Fruit fly (Drosophila melanogaster) whole organism, embryonic: ENCODE results near the gene CG8301.

ENCODE experiments used
- Bdp1 ChIP-seq: fragments of 200-800 bp; sonication (Bioruptor generic); optimal IDR thresholded peaks from 3 replicates; lab custom pipeline; 2016; ENCODE audit warnings: missing biosample characterization, missing genetic modification characterization
- BtbVII ChIP-seq: fragments of 200-800 bp; sonication (Bioruptor generic); optimal IDR thresholded peaks from 3 replicates; lab custom pipeline; 2017; ENCODE audit warnings: missing biosample characterization, mild to moderate bottlenecking, missing genetic modification characterization
- CG10209 ChIP-seq: fragments of 200-800 bp; sonication (Bioruptor generic); optimal IDR thresholded peaks from 3 replicates; lab custom pipeline; 2017; ENCODE audit warnings: missing biosample characterization, mild to moderate bottlenecking, missing genetic modification characterization, missing genetic modification reagents
- CG10321 ChIP-seq: fragments of 200-800 bp; sonication (Bioruptor generic); IDR thresholded peaks from 2 replicates; pipeline ENCODE4 v1.3.6; 2022; ENCODE audit warnings: missing biosample characterization, missing genetic modification characterization
- CG10366 ChIP-seq: fragments of 200-800 bp; sonication (Bioruptor generic); IDR thresholded peaks from 2 replicates; pipeline ENCODE4 v1.3.6; 2022; ENCODE audit warnings: missing biosample characterization, missing genetic modification characterization
- CG11723 ChIP-seq: fragments of 200-800 bp; sonication (Bioruptor generic); optimal IDR thresholded peaks from 2 replicates; lab custom pipeline; 2017; ENCODE audit warnings: missing biosample characterization, mild to moderate bottlenecking, missing genetic modification characterization
- CG13894 ChIP-seq: fragments of 200-800 bp; sonication (Bioruptor generic); optimal IDR thresholded peaks from 3 replicates; lab custom pipeline; 2018; ENCODE audit warnings: missing biosample characterization, mild to moderate bottlenecking, missing genetic modification characterization, moderate library complexity
- CG17186 ChIP-seq: fragments of 200-800 bp; sonication (Bioruptor generic); optimal IDR thresholded peaks from 3 replicates; lab custom pipeline; 2017; ENCODE audit warnings: missing biosample characterization, missing genetic modification reagents, missing genetic modification characterization
- CG32767 ChIP-seq: fragments of 200-800 bp; sonication (Bioruptor generic); IDR thresholded peaks from 2 replicates; pipeline ENCODE4 v1.3.6; 2022; ENCODE audit warnings: missing biosample characterization, missing genetic modification characterization
- CG4854 ChIP-seq: fragments of 200-800 bp; sonication (Bioruptor generic); optimal IDR thresholded peaks from 2 replicates; lab custom pipeline; 2016; ENCODE audit warnings: missing biosample characterization, missing genetic modification characterization, inconsistent platforms
- CG5180 ChIP-seq: fragments of 200-800 bp; sonication (Bioruptor generic); optimal IDR thresholded peaks from 3 replicates; lab custom pipeline; 2017; ENCODE audit warnings: missing biosample characterization, missing genetic modification characterization, mild to moderate bottlenecking, moderate library complexity, missing genetic modification reagents
- CG9797 ChIP-seq: fragments of 200-800 bp; sonication (Bioruptor generic); optimal IDR thresholded peaks from 3 replicates; lab custom pipeline; 2018; ENCODE audit warnings: missing biosample characterization, mild to moderate bottlenecking, missing genetic modification characterization
- CG9932 ChIP-seq: fragments of 200-800 bp; sonication (Bioruptor generic); IDR thresholded peaks from 2 replicates; pipeline ENCODE4 v1.3.6; 2022; ENCODE audit warnings: missing biosample characterization, missing genetic modification characterization
- Chrac-16 ChIP-seq: fragments of 200-800 bp; sonication (Bioruptor generic); optimal IDR thresholded peaks from 3 replicates; lab custom pipeline; 2016; ENCODE audit warnings: missing biosample characterization, missing genetic modification characterization
- Deaf1 ChIP-seq: fragments of 200-800 bp; optimal IDR thresholded peaks from 3 replicates; lab custom pipeline; 2019; ENCODE audit warnings: missing biosample characterization, mild to moderate bottlenecking, missing genetic modification characterization, moderate library complexity
- Doc2 ChIP-seq: fragments of 200-800 bp; sonication (Bioruptor generic); IDR thresholded peaks from 2 replicates; pipeline ENCODE4 v1.3.6; 2022; ENCODE audit warnings: missing biosample characterization, missing genetic modification characterization
- Drgx ChIP-seq: fragments of 200-800 bp; sonication (Bioruptor generic); IDR thresholded peaks from 2 replicates; pipeline ENCODE4 v1.3.6; 2022; ENCODE audit warnings: missing biosample characterization, missing genetic modification characterization
- Fer1 ChIP-seq: fragments of 200-800 bp; sonication (Bioruptor generic); optimal IDR thresholded peaks from 2 replicates; lab custom pipeline; 2017; ENCODE audit warnings: missing biosample characterization, mild to moderate bottlenecking, missing genetic modification characterization
- Hmr ChIP-seq: fragments of 200-800 bp; sonication (Bioruptor generic); optimal IDR thresholded peaks from 3 replicates; lab custom pipeline; 2017; ENCODE audit warnings: mild to moderate bottlenecking, missing biosample characterization, missing genetic modification reagents, missing genetic modification characterization
- Myb ChIP-seq: fragments of 200-800 bp; sonication (Bioruptor generic); optimal IDR thresholded peaks from 2 replicates; lab custom pipeline; 2016; ENCODE audit warnings: missing biosample characterization, missing genetic modification characterization
- Nf-YC ChIP-seq: fragments of 200-800 bp; optimal IDR thresholded peaks from 3 replicates; lab custom pipeline; 2019; ENCODE audit warnings: missing biosample characterization, mild to moderate bottlenecking, missing genetic modification characterization, moderate library complexity
- Rfx ChIP-seq: fragments of 200-800 bp; sonication (Bioruptor generic); IDR thresholded peaks from 2 replicates; pipeline ENCODE4 v1.3.6; 2022; ENCODE audit warnings: missing biosample characterization, missing genetic modification characterization
- Scr ChIP-seq: fragments of 200-800 bp; sonication (Bioruptor generic); IDR thresholded peaks from 2 replicates; pipeline ENCODE4 v1.3.6; 2022; ENCODE audit warnings: missing biosample characterization, missing genetic modification characterization; ENCODE audit not compliant: partially characterized antibody
- Sox100B ChIP-seq: fragments of 200-800 bp; sonication (Bioruptor generic); optimal IDR thresholded peaks from 3 replicates; lab custom pipeline; 2018; ENCODE audit warnings: missing biosample characterization, mild to moderate bottlenecking, missing genetic modification characterization
- Stat92E ChIP-seq, 3 experiments: fragments of >200 bp in 2 of 3; fragments of 200-800 bp in 1 of 3; sonication (Bioruptor generic) in 1 of 3; optimal IDR thresholded peaks; 2 replicates each; lab custom pipeline; 2017 to 2019; ENCODE audit warnings: missing biosample characterization in 3 of 3, missing genetic modification characterization in 3 of 3, mild to moderate bottlenecking in 1 of 3, moderate library complexity in 1 of 3
- Vsx1 ChIP-seq: fragments of 200-800 bp; sonication (Bioruptor generic); optimal IDR thresholded peaks from 2 replicates; lab custom pipeline; 2017; ENCODE audit warnings: missing biosample characterization, mild to moderate bottlenecking, missing genetic modification characterization, missing genetic modification reagents
- Xbp1 ChIP-seq: fragments of 200-800 bp; sonication (Bioruptor generic); optimal IDR thresholded peaks from 3 replicates; lab custom pipeline; 2016; ENCODE audit warnings: missing biosample characterization, mild to moderate bottlenecking, missing genetic modification characterization
- ash1 ChIP-seq: fragments of 200-800 bp; sonication (Bioruptor generic); optimal IDR thresholded peaks from 2 replicates; lab custom pipeline; 2018; ENCODE audit warnings: missing biosample characterization, mild to moderate bottlenecking, missing genetic modification characterization
- dan ChIP-seq: fragments of 200-800 bp; sonication (Bioruptor generic); IDR thresholded peaks from 2 replicates; pipeline ENCODE4 v1.3.6; 2022; ENCODE audit warnings: missing biosample characterization, missing genetic modification characterization
- dati ChIP-seq: fragments of 200-800 bp; sonication (Bioruptor generic); IDR thresholded peaks from 2 replicates; pipeline ENCODE4 v1.3.6; 2022; ENCODE audit warnings: missing biosample characterization, missing genetic modification characterization
- dimm ChIP-seq: fragments of 200-800 bp; sonication (Bioruptor generic); IDR thresholded peaks from 2 replicates; pipeline ENCODE4 v1.3.6; 2022; ENCODE audit warnings: missing biosample characterization, missing genetic modification characterization
- dpn ChIP-seq, 2 experiments: fragments of 200-800 bp; sonication (Bioruptor generic); optimal IDR thresholded peaks; 3 replicates each; lab custom pipeline; 2016; ENCODE audit warnings: missing biosample characterization in 2 of 2, missing genetic modification characterization in 2 of 2
- ftz-f1 ChIP-seq: fragments of 200-800 bp; sonication (Bioruptor generic); optimal IDR thresholded peaks from 2 replicates; lab custom pipeline; 2016; ENCODE audit warnings: missing biosample characterization, missing genetic modification characterization
- gfzf ChIP-seq: fragments of 200-800 bp; sonication (Bioruptor generic); optimal IDR thresholded peaks from 2 replicates; lab custom pipeline; 2016; ENCODE audit warnings: missing biosample characterization, mild to moderate bottlenecking, missing genetic modification characterization, moderate library complexity
- gro ChIP-seq: fragments of 200-800 bp; sonication (Bioruptor generic); optimal IDR thresholded peaks from 2 replicates; lab custom pipeline; 2016; ENCODE audit warnings: missing biosample characterization, missing genetic modification characterization
- inv ChIP-seq: fragments of 200-800 bp; sonication (Bioruptor generic); IDR thresholded peaks from 2 replicates; pipeline ENCODE4 v1.3.6; 2022; ENCODE audit warnings: missing biosample characterization, missing genetic modification characterization; ENCODE audit not compliant: partially characterized antibody
- kah ChIP-seq: fragments of 200-800 bp; sonication (Bioruptor generic); optimal IDR thresholded peaks from 2 replicates; lab custom pipeline; 2018; ENCODE audit warnings: missing biosample characterization, mild to moderate bottlenecking, missing genetic modification characterization
- kay ChIP-seq: fragments of 200-800 bp; sonication (Bioruptor generic); optimal IDR thresholded peaks from 2 replicates; lab custom pipeline; 2016; ENCODE audit warnings: missing biosample characterization, missing genetic modification characterization
- oc ChIP-seq: fragments of 200-800 bp; sonication (Bioruptor generic); optimal IDR thresholded peaks from 2 replicates; lab custom pipeline; 2018; ENCODE audit warnings: missing biosample characterization, mild to moderate bottlenecking, missing genetic modification characterization, moderate library complexity
- onecut ChIP-seq: fragments of 200-800 bp; sonication (Bioruptor generic); IDR thresholded peaks from 2 replicates; pipeline ENCODE4 v1.3.6; 2022; ENCODE audit warnings: missing biosample characterization, missing genetic modification characterization
- org-1 ChIP-seq: fragments of 200-800 bp; sonication (Bioruptor generic); optimal IDR thresholded peaks from 2 replicates; lab custom pipeline; 2017; ENCODE audit warnings: missing biosample characterization, missing genetic modification characterization
- ro ChIP-seq: fragments of 200-800 bp; sonication (Bioruptor generic); IDR thresholded peaks from 2 replicates; pipeline ENCODE4 v1.3.6; 2022; ENCODE audit warnings: missing biosample characterization, missing genetic modification characterization
- scrt ChIP-seq: fragments of 200-800 bp; sonication (Bioruptor generic); optimal IDR thresholded peaks from 2 replicates; lab custom pipeline; 2018; ENCODE audit warnings: missing biosample characterization, mild to moderate bottlenecking, missing genetic modification characterization, moderate library complexity
- sens-2 ChIP-seq: fragments of 200-800 bp; sonication (Bioruptor generic); IDR thresholded peaks from 2 replicates; pipeline ENCODE4 v1.3.6; 2022; ENCODE audit warnings: missing biosample characterization, missing genetic modification characterization
- shn ChIP-seq: fragments of 200-800 bp; sonication (Bioruptor generic); optimal IDR thresholded peaks from 3 replicates; lab custom pipeline; 2016; ENCODE audit warnings: missing biosample characterization, missing genetic modification characterization
- sqz ChIP-seq: fragments of 200-800 bp; sonication (Bioruptor generic); optimal IDR thresholded peaks from 3 replicates; lab custom pipeline; 2018; ENCODE audit warnings: missing biosample characterization, mild to moderate bottlenecking, missing genetic modification characterization
- tin ChIP-seq: fragments of 200-800 bp; sonication (Bioruptor generic); optimal IDR thresholded peaks from 3 replicates; lab custom pipeline; 2016; ENCODE audit warnings: missing biosample characterization, missing genetic modification characterization
- trem ChIP-seq: fragments of 200-800 bp; optimal IDR thresholded peaks from 3 replicates; lab custom pipeline; 2019; ENCODE audit warnings: missing biosample characterization, mild to moderate bottlenecking, missing genetic modification characterization, moderate library complexity
- trh ChIP-seq: fragments of 200-800 bp; sonication (Bioruptor generic); optimal IDR thresholded peaks from 2 replicates; lab custom pipeline; 2016; ENCODE audit warnings: missing biosample characterization, missing genetic modification characterization
- unpg ChIP-seq: fragments of 200-800 bp; sonication (Bioruptor generic); optimal IDR thresholded peaks from 3 replicates; lab custom pipeline; 2018; ENCODE audit warnings: missing biosample characterization, mild to moderate bottlenecking, missing genetic modification characterization, moderate library complexity
- vfl ChIP-seq: fragments of 200-800 bp; sonication (Bioruptor generic); optimal IDR thresholded peaks from 2 replicates; lab custom pipeline; 2016; ENCODE audit warnings: missing biosample characterization, missing genetic modification characterization

The CG8301 gene

dm6 chr3R:9630633-9631095, 49.6 kb downstream of the CG8301 start, which contains the start of gene Calr (continued):
- TF ChIP-seq inv (GFP tag; lab: Robert Waterston, UW) = no peak
- TF ChIP-seq dati (GFP tag; lab: Robert Waterston, UW) = no peak
- no peak for TF ChIP-seq trh (GFP tag; lab: Kevin White, UChicago)
- no peak for TF ChIP-seq Drgx (GFP tag; lab: Robert Waterston, UW)
- TF ChIP-seq ftz-f1 (GFP tag; lab: Kevin White, UChicago) = peak; percentile 44
- no peak for TF ChIP-seq CG5180
- TF ChIP-seq CG4854 = no peak
- peak; percentile 79 for TF ChIP-seq trem (tag; lab: Kevin White, UChicago)
- TF ChIP-seq CG9932 (GFP tag; lab: Robert Waterston, UW) = no peak
- no peak for TF ChIP-seq Sox100B (GFP tag; lab: Kevin White, UChicago)
- no peak for TF ChIP-seq CG32767
- TF ChIP-seq Stat92E (GFP tag; optimal IDR thresholded peaks at IDR 0.05; lab: Kevin White, UChicago) = peak in 1 of 3 experiments; percentile 61
- TF ChIP-seq Fer1 (GFP tag; lab: Kevin White, UChicago) = peak; percentile 72
- no peak for TF ChIP-seq Chrac-16 (GFP tag; lab: Kevin White, UChicago)
- peak; percentile 23 to 25 for TF ChIP-seq dpn (GFP tag; optimal IDR thresholded peaks at IDR 0.05; lab: Kevin White, UChicago)
- peak; percentile 100 for TF ChIP-seq Xbp1 (GFP tag; lab: Kevin White, UChicago)
- TF ChIP-seq Vsx1 (GFP tag; lab: Kevin White, UChicago) = peak; percentile 46
- no peak for TF ChIP-seq dimm (GFP tag; lab: Robert Waterston, UW)
- TF ChIP-seq CG10209 = peak; percentile 11
- TF ChIP-seq Hmr (GFP tag; lab: Kevin White, UChicago) = peak; percentile 72
- no peak for TF ChIP-seq dan (GFP tag; lab: Robert Waterston, UW)
- no peak for TF ChIP-seq Doc2 (GFP tag; lab: Robert Waterston, UW)
- peak; percentile 30 for TF ChIP-seq unpg (GFP tag; lab: Kevin White, UChicago)
- peak; percentile 34 for TF ChIP-seq Bdp1 (GFP tag; lab: Kevin White, UChicago)
- no peak for TF ChIP-seq CG10321 (GFP tag; lab: Robert Waterston, UW)
- peak; percentile 53 for TF ChIP-seq gro (GFP tag; lab: Kevin White, UChicago)
- TF ChIP-seq sqz (GFP tag; lab: Kevin White, UChicago) = peak; percentile 54
- TF ChIP-seq CG13894 (tag; lab: Kevin White, UChicago) = peak; percentile 55
- peak; percentile 48 for TF ChIP-seq gfzf (GFP tag; lab: Kevin White, UChicago)
- peak; percentile 67 for TF ChIP-seq oc (tag; lab: Kevin White, UChicago)
- no peak for TF ChIP-seq vfl (GFP tag; lab: Kevin White, UChicago)
- peak; percentile 68 for TF ChIP-seq kah (GFP tag; lab: Kevin White, UChicago)
- TF ChIP-seq CG9797 = peak; percentile 90
- peak; percentile 43 for TF ChIP-seq shn
- TF ChIP-seq CG11723 (GFP tag; lab: Kevin White, UChicago) = no peak
- TF ChIP-seq Myb (GFP tag; lab: Kevin White, UChicago) = peak; percentile 82
- no peak for TF ChIP-seq Rfx (GFP tag; lab: Robert Waterston, UW)
- no peak for TF ChIP-seq CG10366
- TF ChIP-seq tin (GFP tag; lab: Kevin White, UChicago) = peak; percentile 21
- TF ChIP-seq sens-2 = no peak
- TF ChIP-seq Scr (GFP tag; lab: Robert Waterston, UW) = no peak
- TF ChIP-seq ash1 (GFP tag; lab: Kevin White, UChicago) = peak; percentile 7
- peak; percentile 29 for TF ChIP-seq kay
- peak; percentile 60 for TF ChIP-seq onecut (GFP tag; lab: Robert Waterston, UW)
- TF ChIP-seq CG17186 (GFP tag; lab: Kevin White, UChicago) = no peak
- TF ChIP-seq org-1 (GFP tag; lab: Kevin White, UChicago) = peak; percentile 4
- peak; percentile 49 for TF ChIP-seq scrt (GFP tag; lab: Kevin White, UChicago)
- TF ChIP-seq Nf-YC = peak; percentile 100
- TF ChIP-seq ro (GFP tag; lab: Robert Waterston, UW) = no peak
- TF ChIP-seq Deaf1 (tag; lab: Kevin White, UChicago) = peak; percentile 83
- peak; percentile 71 for TF ChIP-seq BtbVII
